Worm (Caenorhabditis elegans) whole organism, midembryonic: ENCODE measurements around the gene T28A8.8.

Source experiments
- cog-1 ChIP-seq: sonication (generic microtip); optimal IDR thresholded peaks from 2 replicates; lab custom pipeline; 2016; ENCODE audit warnings: missing genetic modification characterization, missing compliant biosample characterization
- flt-1 ChIP-seq: fragments of 200-800 bp; sonication (Bioruptor generic); IDR thresholded peaks from 2 replicates; pipeline ENCODE4 v1.3.6; 2022; ENCODE audit warnings: missing genetic modification characterization, missing compliant biosample characterization
- klf-2 ChIP-seq: fragments of 200-800 bp; sonication (Bioruptor generic); conservative IDR thresholded peaks from 2 replicates; pipeline ENCODE4 v1.3.6; 2022; ENCODE audit warnings: missing genetic modification reagents, missing genetic modification characterization, missing compliant biosample characterization
- med-1 ChIP-seq: sonication (generic microtip); optimal IDR thresholded peaks from 2 replicates; lab custom pipeline; 2017; ENCODE audit warnings: missing genetic modification characterization, mild to moderate bottlenecking, missing compliant biosample characterization, antibody characterized with exemption, missing genetic modification reagents; ENCODE audit not compliant: insufficient read depth
- ref-1 ChIP-seq: fragments of 200-800 bp; sonication (Bioruptor generic); conservative IDR thresholded peaks from 2 replicates; pipeline ENCODE4 v1.3.6; 2022; ENCODE audit warnings: missing genetic modification reagents, missing genetic modification characterization, missing compliant biosample characterization
- ztf-23 ChIP-seq: fragments of 200-800 bp; sonication (Bioruptor generic); IDR thresholded peaks from 2 replicates; pipeline ENCODE4 v1.3.6; 2022; ENCODE audit warnings: missing genetic modification reagents, missing genetic modification characterization, missing compliant biosample characterization

DNA sequence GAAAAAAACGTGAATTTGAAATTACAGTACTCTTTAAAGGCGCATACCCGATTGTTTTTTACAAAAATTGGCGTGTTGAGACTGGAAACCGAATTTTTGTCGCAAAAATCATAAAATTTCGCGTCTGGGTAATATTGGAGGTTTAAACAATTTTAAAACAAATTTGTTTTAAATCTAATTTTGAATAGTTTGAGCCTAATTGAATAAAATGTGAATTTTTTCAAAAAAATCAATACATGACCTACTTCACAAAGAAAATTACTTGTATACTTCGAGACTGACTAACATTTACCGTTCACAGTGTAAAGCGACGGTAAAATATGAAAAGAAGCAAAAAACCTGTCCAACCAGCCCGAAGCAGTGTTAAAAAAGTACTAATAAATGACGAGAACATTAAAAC lies 45.3 kb upstream of the T28A8.8 start:
- no peak for TF ChIP-seq cog-1 (tag; lab: Kevin White, UChicago)
- no peak for TF ChIP-seq ref-1 (GFP tag; lab: Robert Waterston, UW)
- no peak for TF ChIP-seq klf-2 (GFP tag; lab: Robert Waterston, UW)
- TF ChIP-seq flt-1 = no peak
- TF ChIP-seq ztf-23 (GFP tag; lab: Robert Waterston, UW) = no peak
- TF ChIP-seq med-1 (GFP tag; lab: Kevin White, UChicago) = no peak
